Fruit fly (Drosophila melanogaster) whole organism, embryonic: Measurements from ENCODE around the gene CG42404.
A peak's percentile ranks its signal among the peaks of the same experiment; 100 is the strongest.

Experiments
- Adf1 ChIP-seq: fragments of 200-800 bp; sonication (Bioruptor generic); IDR thresholded peaks from 2 replicates; pipeline ENCODE4 v1.3.6; 2022; ENCODE audit warnings: missing biosample characterization, missing genetic modification characterization
- Asciz ChIP-seq: fragments of 200-800 bp; sonication (Bioruptor generic); optimal IDR thresholded peaks from 2 replicates; lab custom pipeline; 2017; ENCODE audit warnings: missing biosample characterization, mild to moderate bottlenecking, missing genetic modification characterization, missing genetic modification reagents
- CG10274 ChIP-seq: fragments of 200-800 bp; sonication (Bioruptor generic); optimal IDR thresholded peaks from 3 replicates; lab custom pipeline; 2017; ENCODE audit warnings: missing biosample characterization, mild to moderate bottlenecking, missing genetic modification characterization
- CG12219 ChIP-seq: fragments of 200-800 bp; sonication (Bioruptor generic); optimal IDR thresholded peaks from 3 replicates; lab custom pipeline; 2018; ENCODE audit warnings: missing biosample characterization, mild to moderate bottlenecking, missing genetic modification characterization
- CG13296 ChIP-seq: fragments of 200-800 bp; sonication (Bioruptor generic); optimal IDR thresholded peaks from 3 replicates; lab custom pipeline; 2018; ENCODE audit warnings: missing biosample characterization, mild to moderate bottlenecking, missing genetic modification characterization
- CG13894 ChIP-seq: fragments of 200-800 bp; sonication (Bioruptor generic); optimal IDR thresholded peaks from 3 replicates; lab custom pipeline; 2018; ENCODE audit warnings: missing biosample characterization, mild to moderate bottlenecking, missing genetic modification characterization, moderate library complexity
- CG14014 ChIP-seq: fragments of 200-800 bp; sonication (Bioruptor generic); IDR thresholded peaks from 2 replicates; pipeline ENCODE4 v1.3.6; 2022; ENCODE audit warnings: missing biosample characterization, missing genetic modification characterization
- CG16779 ChIP-seq: fragments of 200-800 bp; sonication (Bioruptor generic); IDR thresholded peaks from 2 replicates; pipeline ENCODE4 v1.3.6; 2022; ENCODE audit warnings: missing biosample characterization, missing genetic modification characterization
- CG18011 ChIP-seq: fragments of 200-800 bp; sonication (Bioruptor generic); optimal IDR thresholded peaks from 2 replicates; lab custom pipeline; 2017; ENCODE audit warnings: missing biosample characterization, missing genetic modification characterization, mild to moderate bottlenecking, moderate library complexity, missing genotype
- CG18476 ChIP-seq: fragments of 200-800 bp; sonication (Bioruptor generic); optimal IDR thresholded peaks from 2 replicates; lab custom pipeline; 2016; ENCODE audit warnings: missing biosample characterization, mild to moderate bottlenecking, missing genetic modification characterization
- CG2202 ChIP-seq: fragments of 200-800 bp; sonication (Bioruptor generic); optimal IDR thresholded peaks from 2 replicates; lab custom pipeline; 2018; ENCODE audit warnings: missing biosample characterization, mild to moderate bottlenecking, missing genetic modification characterization
- CG30020 ChIP-seq: fragments of 200-800 bp; optimal IDR thresholded peaks from 2 replicates; lab custom pipeline; 2019; ENCODE audit warnings: missing biosample characterization, mild to moderate bottlenecking, missing genetic modification characterization, moderate library complexity
- CG32767 ChIP-seq: fragments of 200-800 bp; sonication (Bioruptor generic); IDR thresholded peaks from 2 replicates; pipeline ENCODE4 v1.3.6; 2022; ENCODE audit warnings: missing biosample characterization, missing genetic modification characterization
- CG3847 ChIP-seq: fragments of 200-800 bp; sonication (Bioruptor generic); IDR thresholded peaks from 2 replicates; pipeline ENCODE4 v1.3.6; 2022; ENCODE audit warnings: missing biosample characterization, missing genetic modification characterization
- CG6272 ChIP-seq: fragments of 200-800 bp; sonication (Bioruptor generic); IDR thresholded peaks from 2 replicates; pipeline ENCODE4 v1.3.6; 2022; ENCODE audit warnings: missing biosample characterization, missing genetic modification characterization
- CG8765 ChIP-seq: fragments of 200-800 bp; sonication (Bioruptor generic); IDR thresholded peaks from 2 replicates; pipeline ENCODE4 v1.3.6; 2022; ENCODE audit warnings: missing biosample characterization, missing genetic modification characterization
- CG9727 ChIP-seq: fragments of 200-800 bp; sonication (Bioruptor generic); optimal IDR thresholded peaks from 3 replicates; lab custom pipeline; 2017; ENCODE audit warnings: missing biosample characterization, mild to moderate bottlenecking, missing genetic modification characterization
- CHES-1-like ChIP-seq: fragments of 200-800 bp; sonication (Bioruptor generic); optimal IDR thresholded peaks from 2 replicates; lab custom pipeline; 2016; ENCODE audit warnings: missing biosample characterization, missing genetic modification characterization
- CkIIα-i1 ChIP-seq: fragments of 200-800 bp; sonication (Bioruptor generic); IDR thresholded peaks from 2 replicates; pipeline ENCODE4 v1.3.6; 2022; ENCODE audit warnings: missing biosample characterization, missing genetic modification characterization
- Dad ChIP-seq: fragments of 200-800 bp; sonication (Bioruptor generic); optimal IDR thresholded peaks from 3 replicates; lab custom pipeline; 2016; ENCODE audit warnings: missing biosample characterization, missing genetic modification characterization
- Eip74EF ChIP-seq, 2 experiments: fragments of 200-800 bp in 1 of 2; fragments of >200 bp in 1 of 2; sonication (Bioruptor generic) in 1 of 2; optimal IDR thresholded peaks; 2 replicates each; lab custom pipeline; 2017 to 2019; ENCODE audit warnings: missing biosample characterization in 2 of 2, missing genetic modification characterization in 2 of 2, mild to moderate bottlenecking in 1 of 2, moderate library complexity in 1 of 2
- Ets65A ChIP-seq: fragments of 200-800 bp; sonication (Bioruptor generic); peaks from one replicate; lab custom pipeline; 2016; ENCODE audit warnings: missing biosample characterization, missing genetic modification characterization
- Fer3 ChIP-seq: fragments of 200-800 bp; sonication (Bioruptor generic); optimal IDR thresholded peaks from 2 replicates; lab custom pipeline; 2018; ENCODE audit warnings: missing biosample characterization, mild to moderate bottlenecking, missing genetic modification characterization, moderate library complexity
- HLH3B ChIP-seq: fragments of 200-800 bp; sonication (Bioruptor generic); IDR thresholded peaks from 2 replicates; pipeline ENCODE4 v1.3.6; 2022; ENCODE audit warnings: missing biosample characterization, missing genetic modification characterization
- Myb ChIP-seq: fragments of 200-800 bp; sonication (Bioruptor generic); optimal IDR thresholded peaks from 2 replicates; lab custom pipeline; 2016; ENCODE audit warnings: missing biosample characterization, missing genetic modification characterization
- Optix ChIP-seq: fragments of 200-800 bp; sonication (Bioruptor generic); IDR thresholded peaks from 3 replicates; pipeline ENCODE4 v1.3.6; 2022; ENCODE audit warnings: missing biosample characterization, missing genetic modification characterization
- Poxn ChIP-seq: fragments of 200-800 bp; sonication (Bioruptor generic); IDR thresholded peaks from 2 replicates; pipeline ENCODE4 v1.3.6; 2022; ENCODE audit warnings: missing biosample characterization, missing genetic modification characterization
- Rfx ChIP-seq: fragments of 200-800 bp; sonication (Bioruptor generic); IDR thresholded peaks from 2 replicates; pipeline ENCODE4 v1.3.6; 2022; ENCODE audit warnings: missing biosample characterization, missing genetic modification characterization
- abd-A ChIP-seq: fragments of 200-800 bp; sonication (Bioruptor generic); optimal IDR thresholded peaks from 3 replicates; lab custom pipeline; 2019; ENCODE audit warnings: missing biosample characterization, mild to moderate bottlenecking, missing genetic modification characterization, moderate library complexity
- ac ChIP-seq: fragments of 200-800 bp; sonication (Bioruptor generic); optimal IDR thresholded peaks from 3 replicates; lab custom pipeline; 2017; ENCODE audit warnings: missing biosample characterization, mild to moderate bottlenecking, missing genetic modification characterization
- bab2 ChIP-seq: fragments of 200-800 bp; sonication (Bioruptor generic); optimal IDR thresholded peaks from 2 replicates; lab custom pipeline; 2016; ENCODE audit warnings: missing biosample characterization, missing genetic modification characterization
- bigmax ChIP-seq: fragments of 200-800 bp; sonication (Bioruptor generic); optimal IDR thresholded peaks from 2 replicates; lab custom pipeline; 2018; ENCODE audit warnings: missing biosample characterization, mild to moderate bottlenecking, missing genetic modification characterization
- chinmo ChIP-seq: fragments of 200-800 bp; sonication (Bioruptor generic); IDR thresholded peaks from 4 replicates; pipeline ENCODE4 v1.3.6; 2022; ENCODE audit warnings: missing biosample characterization, missing genetic modification characterization; ENCODE audit not compliant: partially characterized antibody
- disco-r ChIP-seq: fragments of 200-800 bp; sonication (Bioruptor generic); optimal IDR thresholded peaks from 2 replicates; lab custom pipeline; 2016; ENCODE audit warnings: missing biosample characterization, missing genetic modification characterization
- esg ChIP-seq: fragments of 200-800 bp; sonication (Bioruptor generic); conservative IDR thresholded peaks from 2 replicates; pipeline ENCODE4 v1.3.6; 2022; ENCODE audit warnings: missing biosample characterization, missing genetic modification characterization
- fu2 ChIP-seq: fragments of 200-800 bp; sonication (Bioruptor generic); optimal IDR thresholded peaks from 2 replicates; lab custom pipeline; 2016; ENCODE audit warnings: missing biosample characterization, missing genetic modification characterization
- grau ChIP-seq: fragments of 200-800 bp; optimal IDR thresholded peaks from 3 replicates; lab custom pipeline; 2019; ENCODE audit warnings: missing biosample characterization, mild to moderate bottlenecking, missing genetic modification characterization, moderate library complexity
- h ChIP-seq: fragments of >200 bp; optimal IDR thresholded peaks from 2 replicates; lab custom pipeline; 2017
- her ChIP-seq: fragments of 200-800 bp; sonication (Bioruptor generic); optimal IDR thresholded peaks from 2 replicates; lab custom pipeline; 2016; ENCODE audit warnings: missing biosample characterization, missing genetic modification characterization
- kni ChIP-seq: fragments of 200-800 bp; sonication (Bioruptor generic); optimal IDR thresholded peaks from 3 replicates; lab custom pipeline; 2017; ENCODE audit warnings: mild to moderate bottlenecking, missing biosample characterization, missing genetic modification reagents, missing genetic modification characterization
- nom ChIP-seq: fragments of 200-800 bp; sonication (Bioruptor generic); optimal IDR thresholded peaks from 2 replicates; lab custom pipeline; 2017; ENCODE audit warnings: missing biosample characterization, missing genetic modification characterization, mild to moderate bottlenecking, moderate library complexity, missing genetic modification reagents
- psq ChIP-seq: fragments of 200-800 bp; sonication (Bioruptor generic); optimal IDR thresholded peaks from 2 replicates; lab custom pipeline; 2017; ENCODE audit warnings: missing biosample characterization, missing genetic modification characterization
- rib ChIP-seq: fragments of 200-800 bp; sonication (Bioruptor generic); IDR thresholded peaks from 2 replicates; pipeline ENCODE4 v1.3.6; 2022; ENCODE audit warnings: missing biosample characterization, missing genetic modification characterization
- sens ChIP-seq: fragments of 200-800 bp; sonication (Bioruptor generic); peaks from one replicate; lab custom pipeline; 2016; ENCODE audit warnings: missing biosample characterization, missing genetic modification characterization
- twi ChIP-seq: fragments of 200-800 bp; optimal IDR thresholded peaks from 2 replicates; lab custom pipeline; 2019; ENCODE audit warnings: missing biosample characterization, mild to moderate bottlenecking, missing genetic modification characterization, moderate library complexity
- unpg ChIP-seq: fragments of 200-800 bp; sonication (Bioruptor generic); optimal IDR thresholded peaks from 3 replicates; lab custom pipeline; 2018; ENCODE audit warnings: missing biosample characterization, mild to moderate bottlenecking, missing genetic modification characterization, moderate library complexity
- vvl ChIP-seq: fragments of 200-800 bp; sonication (Bioruptor generic); IDR thresholded peaks from 2 replicates; pipeline ENCODE4 v1.3.6; 2022; ENCODE audit warnings: missing biosample characterization, missing genetic modification characterization
- wor ChIP-seq: fragments of 200-800 bp; sonication (Bioruptor generic); IDR thresholded peaks from 2 replicates; pipeline ENCODE4 v1.3.6; 2022; ENCODE audit warnings: missing biosample characterization, missing genetic modification characterization
- zen2 ChIP-seq: fragments of 200-800 bp; sonication (Bioruptor generic); IDR thresholded peaks from 3 replicates; pipeline ENCODE4 v1.3.6; 2022; ENCODE audit warnings: missing biosample characterization, missing genetic modification characterization; ENCODE audit not compliant: partially characterized antibody

The CG42404 gene

DNA sequence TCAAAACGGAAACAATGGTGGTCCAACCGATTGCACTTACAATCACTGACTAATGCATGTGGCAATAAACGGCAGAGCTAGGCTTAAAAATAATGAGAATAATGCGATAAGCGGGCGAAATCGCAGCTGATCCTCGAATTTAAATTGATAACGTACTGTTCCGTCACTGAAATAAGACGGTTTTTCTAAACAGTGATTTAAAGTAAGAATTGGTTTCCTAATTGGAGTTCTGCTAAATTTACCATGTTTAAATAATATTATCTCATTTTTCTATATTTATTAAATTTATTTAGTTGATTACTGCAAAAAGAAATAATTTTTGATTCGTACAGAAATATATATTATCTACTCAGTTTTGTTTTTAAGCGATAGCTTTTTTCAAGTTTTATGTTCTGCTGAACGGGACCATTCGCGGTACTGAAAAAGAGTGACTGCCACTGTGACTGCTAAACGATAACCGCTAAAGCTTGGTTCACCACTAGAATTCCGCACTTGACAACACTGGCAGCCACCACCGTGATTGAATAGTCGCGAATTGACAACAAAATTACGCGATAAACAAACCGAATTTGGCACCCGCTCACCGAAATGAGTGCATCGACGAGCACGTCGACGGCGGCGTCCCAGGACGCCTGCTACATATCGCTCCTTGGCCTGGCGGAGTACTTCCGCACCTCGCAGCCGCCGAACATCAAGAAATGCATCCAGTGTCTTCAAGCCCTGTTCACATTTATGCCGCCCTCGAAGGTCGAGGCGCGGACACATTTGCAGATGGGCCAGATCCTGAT is 41.0 kb upstream of the CG42404 start, which contains the start of the genes Spn88Eb and Mau2 (continued):
- no peak; the same call in 2 of the 3 replicates for TF ChIP-seq zen2 (GFP tag; lab: Robert Waterston, UW)
- peak; percentile 55 for TF ChIP-seq Myb
- TF ChIP-seq CG32767: 0 out of 2 replicates have a peak, but pooled peaks have one; percentile 52
- no peak for TF ChIP-seq psq (GFP tag; lab: Kevin White, UChicago)
- TF ChIP-seq CG13296 (GFP tag; lab: Kevin White, UChicago): peak; percentile 65
- 0 out of 2 replicates have a peak, but pooled peaks have one; percentile 16 for TF ChIP-seq esg (GFP tag; lab: Robert Waterston, UW)
- TF ChIP-seq kni (GFP tag; lab: Kevin White, UChicago): no peak
- no peak for TF ChIP-seq CG2202 (tag; lab: Kevin White, UChicago)
- peak; percentile 91 for TF ChIP-seq CG3847 (GFP tag; lab: Robert Waterston, UW)
- peak; percentile 52 for TF ChIP-seq fu2 (GFP tag; lab: Kevin White, UChicago)
- no peak for TF ChIP-seq ac (GFP tag; lab: Kevin White, UChicago)
- TF ChIP-seq rib (GFP tag; lab: Robert Waterston, UW): peak; percentile 87
- no peak for TF ChIP-seq CG10274 (GFP tag; lab: Kevin White, UChicago)
- 0 out of 3 replicates have a peak, but pooled peaks have one; percentile 32 for TF ChIP-seq Optix (GFP tag; lab: Robert Waterston, UW)
- peak; percentile 92 for TF ChIP-seq Rfx
- peak; percentile 69 for TF ChIP-seq Dad
- peak; percentile 61 for TF ChIP-seq bab2 (GFP tag; lab: Kevin White, UChicago)
- TF ChIP-seq vvl: peak; percentile 83
- TF ChIP-seq Ets65A (GFP tag; lab: Kevin White, UChicago): peak; percentile 97
- TF ChIP-seq CG6272 (GFP tag; lab: Robert Waterston, UW): peak; percentile 75
- no peak for TF ChIP-seq Asciz
- TF ChIP-seq Fer3: peak; percentile 53
- peak; percentile 13 for TF ChIP-seq CG18476 (GFP tag; lab: Kevin White, UChicago)
- TF ChIP-seq CkIIα-i1 (GFP tag; lab: Robert Waterston, UW): no peak
- 0 out of 2 replicates have a peak, but pooled peaks have one; percentile 38 for TF ChIP-seq CG16779
- TF ChIP-seq CG30020 (tag; lab: Kevin White, UChicago): peak; percentile 72
- TF ChIP-seq h (lab: Kevin White, UChicago): no peak
- no peak for TF ChIP-seq CG13894 (tag; lab: Kevin White, UChicago)
- TF ChIP-seq grau (tag; lab: Kevin White, UChicago): peak; percentile 66
- TF ChIP-seq CG8765 (GFP tag; lab: Robert Waterston, UW): peak; percentile 61; the same call in 1 of the 2 replicates
- no peak for TF ChIP-seq Poxn
- TF ChIP-seq Adf1 (GFP tag; lab: Robert Waterston, UW): peak; percentile 49; the same call in 1 of the 2 replicates
- TF ChIP-seq HLH3B: peak; percentile 53; the same call in 1 of the 2 replicates
- TF ChIP-seq sens: peak; percentile 89
- TF ChIP-seq abd-A (tag; lab: Kevin White, UChicago): no peak
- TF ChIP-seq CG9727 (GFP tag; lab: Kevin White, UChicago): peak; percentile 48
- TF ChIP-seq twi (tag; lab: Kevin White, UChicago): no peak
- TF ChIP-seq unpg (GFP tag; lab: Kevin White, UChicago): no peak
- no peak for TF ChIP-seq nom
- TF ChIP-seq CG18011 (GFP tag; lab: Kevin White, UChicago): peak; percentile 23
- TF ChIP-seq disco-r (GFP tag; lab: Kevin White, UChicago): peak; percentile 1
- no peak for TF ChIP-seq CG12219
- TF ChIP-seq CHES-1-like (GFP tag; lab: Kevin White, UChicago): peak; percentile 78
- no peak for TF ChIP-seq bigmax (GFP tag; lab: Kevin White, UChicago)
- TF ChIP-seq chinmo (GFP tag; lab: Robert Waterston, UW): 0 out of 4 replicates have a peak, but pooled peaks have one; percentile 52
- TF ChIP-seq her (GFP tag; lab: Kevin White, UChicago): peak; percentile 52
- no peak for TF ChIP-seq Eip74EF (GFP tag; optimal IDR thresholded peaks at IDR 0.05; lab: Kevin White, UChicago)
- peak; percentile 36 for TF ChIP-seq CG14014 (GFP tag; lab: Robert Waterston, UW)
- TF ChIP-seq wor: no peak
